Worm (Caenorhabditis elegans): ENCODE measurements around the gene nspb-8.

The nspb-8 gene

ce11 chrII:14588162-14588561, 7.7 kb upstream of the nspb-8 start, which contains the start of gene nspb-10:
Gene nspb-10, minus strand, starts transcription at chrII:14588262.
- TF ChIP-seq tbx-2 (tag; optimal IDR thresholded peaks at IDR 0.05) (no peak), ceh-14 (tag; optimal IDR thresholded peaks at IDR 0.05) (no peak), sox-4 (tag; optimal IDR thresholded peaks at IDR 0.05) (no peak), fkh-6 (tag; optimal IDR thresholded peaks at IDR 0.05) (no peak), T23F11.4 (GFP tag; optimal IDR thresholded peaks at IDR 0.05) (no peak), ceh-9 (tag; optimal IDR thresholded peaks at IDR 0.05) (no peak), fkh-10 (GFP tag; optimal IDR thresholded peaks at IDR 0.05) (no peak), nhr-11 (tag; optimal IDR thresholded peaks at IDR 0.05) (no peak)

- TF ChIP-seq fax-1 (tag; optimal IDR thresholded peaks at IDR 0.05) (no peak), mec-3 (tag; optimal IDR thresholded peaks at IDR 0.05; ENCODE audit: borderline replicate concordance) (no peak), ref-2 (tag; optimal IDR thresholded peaks at IDR 0.05) (no peak), che-1 (tag; optimal IDR thresholded peaks at IDR 0.05) (no peak), pros-1 (tag; optimal IDR thresholded peaks at IDR 0.05) (no peak), tbx-7 (tag; optimal IDR thresholded peaks at IDR 0.05) (no peak), lin-11 (tag; optimal IDR thresholded peaks at IDR 0.05) (no peak), hlh-6 (tag; optimal IDR thresholded peaks at IDR 0.05) (no peak), sdc-2 (tag; optimal IDR thresholded peaks at IDR 0.05) (no peak), sox-4 (tag; optimal IDR thresholded peaks at IDR 0.05) (no peak), ceh-34 (tag; optimal IDR thresholded peaks at IDR 0.05) (no peak), ceh-31 (tag; optimal IDR thresholded peaks at IDR 0.05) (no peak)
Measured at ce11 chrII:14587407-14587806, 7.0 kb upstream of the nspb-8 start, which contains the start of gene C01G12.5. Gene C01G12.5, minus strand, starts transcription at chrII:14587507.

- TF ChIP-seq tbx-2 (tag; optimal IDR thresholded peaks at IDR 0.05): no peak
- no peak for TF ChIP-seq che-1 (tag; optimal IDR thresholded peaks at IDR 0.05)
- TF ChIP-seq ceh-31 (tag; optimal IDR thresholded peaks at IDR 0.05): no peak
- no peak for TF ChIP-seq ceh-45 (GFP tag; IDR thresholded peaks at IDR 0.05)
Measured at ce11 chrII:14582206-14582605, 1.8 kb upstream of the nspb-8 start, which contains the start of gene C01G12.3. Gene C01G12.3, minus strand, starts transcription at chrII:14582306.

ce11 chrII:14578716-14579115, 1.7 kb downstream of the nspb-8 start, which contains the start of gene C01G12.9:
Gene C01G12.9, plus strand, starts transcription at chrII:14579016.
- TF ChIP-seq mec-3 (tag; optimal IDR thresholded peaks at IDR 0.05; ENCODE audit: borderline replicate concordance): no peak
- no peak for TF ChIP-seq rnt-1 (tag; optimal IDR thresholded peaks at IDR 0.05)

ce11 chrII:14578013-14578412, 2.4 kb downstream of the nspb-8 start, which contains the start of gene nspb-7:
Gene nspb-7, plus strand, starts transcription at chrII:14578313.
- TF ChIP-seq ets-4 (tag; optimal IDR thresholded peaks at IDR 0.05): no peak
- TF ChIP-seq ceh-24 (tag; optimal IDR thresholded peaks at IDR 0.05): no peak
- no peak for TF ChIP-seq hlh-30 (tag; optimal IDR thresholded peaks at IDR 0.05; ENCODE audit: insufficient read depth)
- TF ChIP-seq C38D4.7 (GFP tag; optimal IDR thresholded peaks at IDR 0.05): no peak
- TF ChIP-seq npax-4 (tag; optimal IDR thresholded peaks at IDR 0.05): no peak
- no peak for TF ChIP-seq ref-2 (tag; optimal IDR thresholded peaks at IDR 0.05)
- TF ChIP-seq ceh-14 (tag; optimal IDR thresholded peaks at IDR 0.05): no peak
- no peak for TF ChIP-seq lim-6 (tag; optimal IDR thresholded peaks at IDR 0.05)
- TF ChIP-seq unc-55 (GFP tag; optimal IDR thresholded peaks at IDR 0.05): no peak

- TF ChIP-seq elt-2 (tag; optimal IDR thresholded peaks at IDR 0.05): no peak
- no peak for TF ChIP-seq nhr-11 (tag; optimal IDR thresholded peaks at IDR 0.05)
- no peak for TF ChIP-seq odd-2 (tag; optimal IDR thresholded peaks at IDR 0.05)
- no peak for TF ChIP-seq ceh-22 (tag; optimal IDR thresholded peaks at IDR 0.05)
- no peak for TF ChIP-seq C08G9.2 (tag; optimal IDR thresholded peaks at IDR 0.05)
- no peak for TF ChIP-seq ama-1 (optimal IDR thresholded peaks at IDR 0.05)
Measured at ce11 chrII:14576429-14576828, 4.0 kb downstream of the nspb-8 start, which contains the start of gene C01G12.13. Gene C01G12.13, plus strand, starts transcription at chrII:14576729.

Data from whole organism, late embryonic.